ENCODE assay signal across 6 fruit fly cellular contexts in genomic region chr3L:7808491-7809162, dm6.
TF ChIP-seq lines count a peak whose summit lies in the region.

No protein-coding gene starts in this region.

- TF ChIP-seq CTCF in whole organism, embryonic (GFP tag; optimal IDR thresholded peaks at IDR 0.05; lab: Kevin White, UChicago): no peak

TF ChIP-seq in whole organism, 6 proteins besides CTCF, POLR2A, EP300 and RAD21:
- TF ChIP-seq usp (GFP tag; optimal IDR thresholded peaks at IDR 0.05; lab: Kevin White, UChicago): no peak
- TF ChIP-seq EcR (GFP tag; optimal IDR thresholded peaks at IDR 0.05; lab: Kevin White, UChicago): peak in 1 of 2 experiments; percentile 27
- TF ChIP-seq pan (optimal IDR thresholded peaks at IDR 0.05; lab: Kevin White, UChicago): peak; percentile 8

TF ChIP-seq in whole organism, adult, 20 proteins besides CTCF, POLR2A, EP300 and RAD21:
- peak; percentile 93 for TF ChIP-seq tj (GFP tag; optimal IDR thresholded peaks at IDR 0.05; lab: Kevin White, UChicago)
- peak; percentile 38 for TF ChIP-seq cic (GFP tag; optimal IDR thresholded peaks at IDR 0.05; lab: Kevin White, UChicago)
- peak; percentile 80 for TF ChIP-seq kay (GFP tag; lab: Kevin White, UChicago; ENCODE audit: borderline replicate concordance)
- peak; percentile 61 to 86 for TF ChIP-seq cnc (optimal IDR thresholded peaks at IDR 0.05; lab: Kevin White, UChicago)
- no peak for TF ChIP-seq CG5204 (GFP tag; optimal IDR thresholded peaks at IDR 0.05; lab: Kevin White, UChicago)
- TF ChIP-seq Mnt (GFP tag; optimal IDR thresholded peaks at IDR 0.05; lab: Kevin White, UChicago): peak; percentile 23

TF ChIP-seq in whole organism, embryonic, 481 proteins besides CTCF, POLR2A, EP300 and RAD21 (continues in another document):
- TF ChIP-seq CG11504 (tag; optimal IDR thresholded peaks at IDR 0.05; lab: Kevin White, UChicago) (peak; percentile 60), Atf6 (GFP tag; IDR thresholded peaks at IDR 0.05; lab: Robert Waterston, UW) (no peak), Dll (GFP tag; IDR thresholded peaks at IDR 0.05; lab: Robert Waterston, UW; ENCODE audit: partially characterized antibody) (no peak), GATAe (GFP tag; conservative IDR thresholded peaks at IDR 0.05; lab: Robert Waterston, UW) (no peak), dimm (GFP tag; IDR thresholded peaks at IDR 0.05; lab: Robert Waterston, UW) (no peak), CG11723 (GFP tag; optimal IDR thresholded peaks at IDR 0.05; lab: Kevin White, UChicago) (no peak), CG33557 (GFP tag; optimal IDR thresholded peaks at IDR 0.05; lab: Kevin White, UChicago) (no peak), CG34422 (GFP tag; IDR thresholded peaks at IDR 0.05; lab: Robert Waterston, UW) (no peak; the same call in 2 of the 3 replicates), CG10209 (GFP tag; optimal IDR thresholded peaks at IDR 0.05; lab: Kevin White, UChicago) (no peak), crol (GFP tag; IDR thresholded peaks at IDR 0.05; lab: Robert Waterston, UW) (peak; percentile 91), CG4854 (GFP tag; optimal IDR thresholded peaks at IDR 0.05; lab: Kevin White, UChicago) (no peak), Dp (GFP tag; optimal IDR thresholded peaks at IDR 0.05; lab: Kevin White, UChicago) (no peak), cwo (GFP tag; optimal IDR thresholded peaks at IDR 0.05; lab: Kevin White, UChicago) (no peak), her (GFP tag; optimal IDR thresholded peaks at IDR 0.05; lab: Kevin White, UChicago) (no peak), chn (GFP tag; optimal IDR thresholded peaks at IDR 0.05; lab: Kevin White, UChicago) (no peak), dati (GFP tag; IDR thresholded peaks at IDR 0.05; lab: Robert Waterston, UW) (no peak), Aef1 (GFP tag; IDR thresholded peaks at IDR 0.05; lab: Robert Waterston, UW) (no peak), sqz (GFP tag; optimal IDR thresholded peaks at IDR 0.05; lab: Kevin White, UChicago) (no peak), CG16779 (GFP tag; IDR thresholded peaks at IDR 0.05; lab: Robert Waterston, UW) (no peak), sd (tag; optimal IDR thresholded peaks at IDR 0.05; lab: Kevin White, UChicago) (peak; percentile 56), CG30403 (GFP tag; optimal IDR thresholded peaks at IDR 0.05; lab: Kevin White, UChicago) (no peak), CG31365 (tag; optimal IDR thresholded peaks at IDR 0.05; lab: Kevin White, UChicago) (no peak)

TF ChIP-seq in whole organism, prepupa, 60 proteins besides CTCF, POLR2A, EP300 and RAD21:
- TF ChIP-seq CG6163 (GFP tag; IDR thresholded peaks at IDR 0.05; lab: Robert Waterston, UW) (peak; percentile 18; the same call in 1 of the 3 replicates), dac (GFP tag; optimal IDR thresholded peaks at IDR 0.05; lab: Kevin White, UChicago) (no peak), achi (GFP tag; optimal IDR thresholded peaks at IDR 0.05; lab: Kevin White, UChicago) (no peak), lz (GFP tag; optimal IDR thresholded peaks at IDR 0.05; lab: Kevin White, UChicago) (no peak), vri (GFP tag; optimal IDR thresholded peaks at IDR 0.05; lab: Kevin White, UChicago) (peak; percentile 81), CG8119 (GFP tag; IDR thresholded peaks at IDR 0.05; lab: Robert Waterston, UW) (0 out of 3 replicates have a peak, but pooled peaks have one; percentile 11), eg (GFP tag; IDR thresholded peaks at IDR 0.05; lab: Robert Waterston, UW) (no peak; the same call in 2 of the 3 replicates), net (GFP tag; optimal IDR thresholded peaks at IDR 0.05; lab: Kevin White, UChicago) (peak; percentile 13), Eip78C (GFP tag; lab: Kevin White, UChicago) (no peak), CG15336 (GFP tag; IDR thresholded peaks at IDR 0.05; lab: Robert Waterston, UW) (peak; percentile 18; the same call in 1 of the 2 replicates), fd85E (GFP tag; optimal IDR thresholded peaks at IDR 0.05; lab: Kevin White, UChicago) (no peak), salr (GFP tag; optimal IDR thresholded peaks at IDR 0.05; lab: Kevin White, UChicago) (no peak), esn (GFP tag; optimal IDR thresholded peaks at IDR 0.05; lab: Kevin White, UChicago) (no peak), Sox15 (GFP tag; optimal IDR thresholded peaks at IDR 0.05; lab: Kevin White, UChicago) (no peak), dsx (GFP tag; optimal IDR thresholded peaks at IDR 0.05; lab: Kevin White, UChicago; ENCODE audit: poor library complexity, severe bottlenecking) (peak; percentile 81), ss (GFP tag; optimal IDR thresholded peaks at IDR 0.05; lab: Kevin White, UChicago) (no peak), Blimp-1 (GFP tag; optimal IDR thresholded peaks at IDR 0.05; lab: Kevin White, UChicago) (no peak)

TF ChIP-seq in whole organism, pupa, 21 proteins besides CTCF, POLR2A, EP300 and RAD21:
- peak; percentile 47; the same call in 1 of the 3 replicates for TF ChIP-seq CG4496 (GFP tag; IDR thresholded peaks at IDR 0.05; lab: Robert Waterston, UW)
- TF ChIP-seq D1 (tag; optimal IDR thresholded peaks at IDR 0.05; lab: Kevin White, UChicago): no peak
- TF ChIP-seq Ets98B (GFP tag; IDR thresholded peaks at IDR 0.05; lab: Robert Waterston, UW): peak; percentile 45; the same call in 1 of the 2 replicates
- TF ChIP-seq CG32121 (GFP tag; IDR thresholded peaks at IDR 0.05; lab: Robert Waterston, UW): peak; percentile 38; the same call in 1 of the 2 replicates
- peak; percentile 62 for TF ChIP-seq EcR (GFP tag; optimal IDR thresholded peaks at IDR 0.05; lab: Kevin White, UChicago)
- TF ChIP-seq fd96Ca (GFP tag; IDR thresholded peaks at IDR 0.05; lab: Robert Waterston, UW): peak; percentile 53; the same call in 1 of the 3 replicates
- peak; percentile 7 for TF ChIP-seq gl (tag; optimal IDR thresholded peaks at IDR 0.05; lab: Kevin White, UChicago)
- no peak for TF ChIP-seq CG15710 (tag; optimal IDR thresholded peaks at IDR 0.05; lab: Kevin White, UChicago)
- TF ChIP-seq CG12605 (GFP tag; IDR thresholded peaks at IDR 0.05; lab: Robert Waterston, UW): peak; percentile 68; the same call in 1 of the 2 replicates
- no peak for TF ChIP-seq CG17806 (tag; optimal IDR thresholded peaks at IDR 0.05; lab: Kevin White, UChicago)
- TF ChIP-seq CG8159 (tag; optimal IDR thresholded peaks at IDR 0.05; lab: Kevin White, UChicago): no peak

TF ChIP-seq in whole organism, wandering third instar larva, 38 proteins besides CTCF, POLR2A, EP300 and RAD21:
- TF ChIP-seq sv (GFP tag; optimal IDR thresholded peaks at IDR 0.05; lab: Kevin White, UChicago) (no peak), brk (GFP tag; optimal IDR thresholded peaks at IDR 0.05; lab: Kevin White, UChicago) (no peak), woc (GFP tag; optimal IDR thresholded peaks at IDR 0.05; lab: Kevin White, UChicago) (no peak), N (GFP tag; optimal IDR thresholded peaks at IDR 0.05; lab: Kevin White, UChicago) (no peak), Jra (GFP tag; optimal IDR thresholded peaks at IDR 0.05; lab: Kevin White, UChicago) (no peak), Sp1 (GFP tag; optimal IDR thresholded peaks at IDR 0.05; lab: Kevin White, UChicago) (no peak), Abd-B (GFP tag; optimal IDR thresholded peaks at IDR 0.05; lab: Kevin White, UChicago) (no peak), Rel (GFP tag; optimal IDR thresholded peaks at IDR 0.05; lab: Kevin White, UChicago) (no peak), Rel (tag; optimal IDR thresholded peaks at IDR 0.05; lab: Kevin White, UChicago) (peak; percentile 22), dl (GFP tag; optimal IDR thresholded peaks at IDR 0.05; lab: Kevin White, UChicago; ENCODE audit: insufficient read depth in 1 of 2, partially characterized antibody in 2 of 2) (peak; percentile 25 to 46), Hnf4 (GFP tag; optimal IDR thresholded peaks at IDR 0.05; lab: Kevin White, UChicago) (no peak), CG9705 (GFP tag; optimal IDR thresholded peaks at IDR 0.05; lab: Kevin White, UChicago) (no peak), rgr (GFP tag; optimal IDR thresholded peaks at IDR 0.05; lab: Kevin White, UChicago) (no peak), br (GFP tag; optimal IDR thresholded peaks at IDR 0.05; lab: Kevin White, UChicago) (no peak), Dif (GFP tag; optimal IDR thresholded peaks at IDR 0.05; lab: Kevin White, UChicago; ENCODE audit: partially characterized antibody) (peak; percentile 35), Mio (GFP tag; optimal IDR thresholded peaks at IDR 0.05; lab: Kevin White, UChicago) (no peak), OdsH (GFP tag; optimal IDR thresholded peaks at IDR 0.05; lab: Kevin White, UChicago) (no peak), usp (GFP tag; optimal IDR thresholded peaks at IDR 0.05; lab: Kevin White, UChicago) (no peak)
